Worm (Caenorhabditis elegans) whole organism, L4/young adult: ENCODE results near the gene acr-25.
A peak's percentile ranks its signal among the peaks of the same experiment; 100 is the strongest.

Source experiments
- W03F9.2 ChIP-seq: fragments of 150-350 bp; optimal IDR thresholded peaks from 2 replicates; lab custom pipeline; 2014; ENCODE audit warnings: missing biosample characterization, missing genetic modification characterization
- dao-5 ChIP-seq: sonication (generic microtip); optimal IDR thresholded peaks from 2 replicates; lab custom pipeline; 2016; ENCODE audit warnings: missing genotype, missing genetic modification characterization, moderate library complexity, missing compliant biosample characterization
- him-1 ChIP-seq: sonication (generic microtip); optimal IDR thresholded peaks from 2 replicates; lab custom pipeline; 2016; ENCODE audit warnings: missing genotype, missing genetic modification reagents, missing genetic modification characterization, missing compliant biosample characterization

acr-25 gene

ce11 chrIV:6457472-6457871 is 6.6 kb upstream of the acr-25 start, which contains the start of gene lgc-10:
lgc-10 (minus strand) TSS chrIV:6457572.
- no peak for TF ChIP-seq dao-5 (tag; lab: Kevin White, UChicago)
- TF ChIP-seq him-1 (tag; lab: Kevin White, UChicago): no peak
- TF ChIP-seq W03F9.2 (tag; lab: Kevin White, UChicago): no peak

ce11 chrIV:6460596-6460995 is 3.5 kb upstream of the acr-25 start:
- TF ChIP-seq dao-5 (tag; lab: Kevin White, UChicago) (no peak), W03F9.2 (tag; lab: Kevin White, UChicago) (no peak), him-1 (tag; lab: Kevin White, UChicago) (no peak)

- TF ChIP-seq dao-5 (tag; lab: Kevin White, UChicago) (no peak), him-1 (tag; lab: Kevin White, UChicago) (no peak), W03F9.2 (tag; lab: Kevin White, UChicago) (no peak)
These were observed 7.1 kb downstream of the acr-25 start, which contains the start of gene tmed-13 for ce11 chrIV:6471216-6471615. tmed-13 (minus strand) TSS chrIV:6471384.

- no peak for TF ChIP-seq W03F9.2 (tag; lab: Kevin White, UChicago)
- TF ChIP-seq him-1 (tag; lab: Kevin White, UChicago): no peak
- no peak for TF ChIP-seq dao-5 (tag; lab: Kevin White, UChicago)
These were observed 9.0 kb downstream of the acr-25 start, which contains the start of gene Y73B6BL.27 for ce11 chrIV:6473140-6473539. Y73B6BL.27 (minus strand) TSS chrIV:6473240.

- TF ChIP-seq dao-5 (tag; lab: Kevin White, UChicago): no peak
- no peak for TF ChIP-seq W03F9.2 (tag; lab: Kevin White, UChicago)
- no peak for TF ChIP-seq him-1 (tag; lab: Kevin White, UChicago)
These were observed 10.6 kb downstream of the acr-25 start for ce11 chrIV:6474751-6475150.

- no peak for TF ChIP-seq W03F9.2 (tag; lab: Kevin White, UChicago)
These were observed 16.1 kb downstream of the acr-25 start, which contains the start of gene tyr-6 for ce11 chrIV:6480221-6480620. tyr-6 (plus strand) TSS chrIV:6480521.

ce11 chrIV:6480978-6481377 is 16.9 kb downstream of the acr-25 start:
- TF ChIP-seq dao-5 (tag; lab: Kevin White, UChicago) (peak; percentile 61), W03F9.2 (tag; lab: Kevin White, UChicago) (peak; percentile 62), him-1 (tag; lab: Kevin White, UChicago) (no peak)

ce11 chrIV:6487047-6487446 is 22.9 kb downstream of the acr-25 start, which contains the start of gene Y73B6BL.37:
Y73B6BL.37 (plus strand) TSS chrIV:6487347.
- TF ChIP-seq W03F9.2 (tag; lab: Kevin White, UChicago) (no peak), him-1 (tag; lab: Kevin White, UChicago) (no peak), dao-5 (tag; lab: Kevin White, UChicago) (no peak)

ce11 chrIV:6491915-6492314 is 27.8 kb downstream of the acr-25 start:
- TF ChIP-seq dao-5 (tag; lab: Kevin White, UChicago) (no peak), W03F9.2 (tag; lab: Kevin White, UChicago) (no peak), him-1 (tag; lab: Kevin White, UChicago) (no peak)

- TF ChIP-seq W03F9.2 (tag; lab: Kevin White, UChicago) (no peak), dao-5 (tag; lab: Kevin White, UChicago) (no peak), him-1 (tag; lab: Kevin White, UChicago) (no peak)
These were observed 29.2 kb downstream of the acr-25 start, which contains the start of gene Y73B6BL.44 for ce11 chrIV:6493299-6493698. Y73B6BL.44 (plus strand) TSS chrIV:6493599.

- TF ChIP-seq W03F9.2 (tag; lab: Kevin White, UChicago): no peak
- no peak for TF ChIP-seq him-1 (tag; lab: Kevin White, UChicago)
- no peak for TF ChIP-seq dao-5 (tag; lab: Kevin White, UChicago)
These were observed 32.0 kb downstream of the acr-25 start for ce11 chrIV:6496103-6496502.

ce11 chrIV:6500433-6500832 is 36.3 kb downstream of the acr-25 start:
- TF ChIP-seq him-1 (tag; lab: Kevin White, UChicago) (no peak), dao-5 (tag; lab: Kevin White, UChicago) (no peak), W03F9.2 (tag; lab: Kevin White, UChicago) (no peak)

ce11 chrIV:6500843-6501242 is 36.7 kb downstream of the acr-25 start:
- TF ChIP-seq dao-5 (tag; lab: Kevin White, UChicago): no peak
- no peak for TF ChIP-seq him-1 (tag; lab: Kevin White, UChicago)
- no peak for TF ChIP-seq W03F9.2 (tag; lab: Kevin White, UChicago)

- no peak for TF ChIP-seq him-1 (tag; lab: Kevin White, UChicago)
- no peak for TF ChIP-seq dao-5 (tag; lab: Kevin White, UChicago)
- TF ChIP-seq W03F9.2 (tag; lab: Kevin White, UChicago): no peak
These were observed 38.6 kb downstream of the acr-25 start for ce11 chrIV:6502725-6503124.
